Worm (Caenorhabditis elegans) whole organism, L2 larva: ENCODE measurements around the gene T24C4.5.
A peak's percentile ranks its signal among the peaks of the same experiment; 100 is the strongest.

Experiments used
- C34F6.9 ChIP-seq: fragments of 150-350 bp; optimal IDR thresholded peaks from 2 replicates; lab custom pipeline; 2014; ENCODE audit warnings: missing biosample characterization, missing genetic modification characterization
- Y55F3AM.14 ChIP-seq: fragments of 200-800 bp; sonication (Bioruptor generic); optimal IDR thresholded peaks from 2 replicates; lab custom pipeline; 2018; ENCODE audit warnings: mild to moderate bottlenecking, missing genetic modification characterization, missing compliant biosample characterization
- alr-1 ChIP-seq: fragments of 150-350 bp; optimal IDR thresholded peaks from 2 replicates; lab custom pipeline; 2014; ENCODE audit warnings: missing biosample characterization, missing genetic modification characterization
- aly-2 ChIP-seq: fragments of 150-350 bp; optimal IDR thresholded peaks from 2 replicates; lab custom pipeline; 2014; ENCODE audit warnings: missing biosample characterization, missing genetic modification characterization
- ama-1 ChIP-seq: fragments of 150-350 bp; optimal IDR thresholded peaks from 2 replicates; lab custom pipeline; 2018; ENCODE audit warnings: inconsistent platforms
- blmp-1 ChIP-seq: sonication (generic microtip); optimal IDR thresholded peaks from 2 replicates; lab custom pipeline; 2017; ENCODE audit warnings: missing genetic modification characterization, mild to moderate bottlenecking, missing compliant biosample characterization, antibody characterized with exemption, moderate library complexity; ENCODE audit not compliant: insufficient read depth
- ceh-16 ChIP-seq: fragments of 150-350 bp; optimal IDR thresholded peaks from 2 replicates; lab custom pipeline; 2014; ENCODE audit warnings: missing biosample characterization, missing genetic modification characterization
- ceh-82 ChIP-seq: fragments of 150-350 bp; optimal IDR thresholded peaks from 2 replicates; lab custom pipeline; 2014; ENCODE audit warnings: missing biosample characterization, missing genetic modification characterization
- crh-2 ChIP-seq: sonication (generic microtip); optimal IDR thresholded peaks from 2 replicates; lab custom pipeline; 2017; ENCODE audit warnings: missing biosample characterization, missing genetic modification characterization
- egl-27 ChIP-seq: sonication (generic microtip); optimal IDR thresholded peaks from 3 replicates; lab custom pipeline; 2017; ENCODE audit warnings: missing biosample characterization, missing genetic modification reagents, missing genetic modification characterization
- elt-1 ChIP-seq: fragments of 150-350 bp; optimal IDR thresholded peaks from 2 replicates; lab custom pipeline; 2014; ENCODE audit warnings: missing biosample characterization, missing genetic modification characterization
- fos-1 ChIP-seq: fragments of 150-350 bp; optimal IDR thresholded peaks from 2 replicates; lab custom pipeline; 2014; ENCODE audit warnings: missing biosample characterization, missing genetic modification characterization
- gmeb-1 ChIP-seq: fragments of 150-350 bp; optimal IDR thresholded peaks from 2 replicates; lab custom pipeline; 2014; ENCODE audit warnings: missing biosample characterization, missing genetic modification characterization
- lin-11 ChIP-seq: fragments of 150-350 bp; sonication (generic microtip); optimal IDR thresholded peaks from 2 replicates; lab custom pipeline; 2014; ENCODE audit warnings: missing biosample characterization, missing genetic modification characterization, inconsistent platforms, mixed read lengths
- lin-39 ChIP-seq: fragments of 150-350 bp; optimal IDR thresholded peaks from 2 replicates; lab custom pipeline; 2014; ENCODE audit warnings: missing biosample characterization, missing genetic modification reagents, missing genetic modification characterization
- lsy-2 ChIP-seq, 2 experiments: fragments of 150-350 bp in 1 of 2; sonication (generic microtip) in 1 of 2; optimal IDR thresholded peaks; 2 replicates each; lab custom pipeline; 2014 to 2017; ENCODE audit warnings: missing biosample characterization in 2 of 2, missing genetic modification characterization in 2 of 2
- mbf-1 ChIP-seq: sonication (generic microtip); optimal IDR thresholded peaks from 2 replicates; lab custom pipeline; 2017; ENCODE audit warnings: missing biosample characterization, missing genetic modification characterization
- mdl-1 ChIP-seq, 2 experiments: fragments of 150-350 bp in 1 of 2; sonication (generic microtip) in 1 of 2; optimal IDR thresholded peaks; 2 replicates each; lab custom pipeline; 2017; ENCODE audit warnings: missing biosample characterization in 2 of 2, missing genetic modification characterization in 2 of 2
- nhr-10 ChIP-seq: sonication (generic microtip); optimal IDR thresholded peaks from 2 replicates; lab custom pipeline; 2017; ENCODE audit warnings: missing biosample characterization, missing genetic modification characterization
- nhr-11 ChIP-seq: fragments of 150-350 bp; optimal IDR thresholded peaks from 2 replicates; lab custom pipeline; 2014; ENCODE audit warnings: missing biosample characterization, missing genetic modification characterization
- nhr-129 ChIP-seq: fragments of 150-350 bp; optimal IDR thresholded peaks from 2 replicates; lab custom pipeline; 2014; ENCODE audit warnings: missing biosample characterization, missing genetic modification characterization
- nhr-23 ChIP-seq: fragments of 150-350 bp; optimal IDR thresholded peaks from 2 replicates; lab custom pipeline; 2014; ENCODE audit warnings: missing biosample characterization, missing genetic modification reagents, missing genetic modification characterization
- nhr-25 ChIP-seq: fragments of 150-350 bp; sonication (generic microtip); optimal IDR thresholded peaks from 3 replicates; lab custom pipeline; 2014; ENCODE audit warnings: missing biosample characterization, missing genetic modification characterization
- nhr-6 ChIP-seq: fragments of 150-350 bp; optimal IDR thresholded peaks from 2 replicates; lab custom pipeline; 2014; ENCODE audit warnings: missing biosample characterization, missing genetic modification characterization
- sem-4 ChIP-seq: fragments of 150-350 bp; optimal IDR thresholded peaks from 2 replicates; lab custom pipeline; 2014; ENCODE audit warnings: missing biosample characterization, missing genetic modification reagents, missing genetic modification characterization
- sma-9 ChIP-seq, 2 experiments: fragments of 150-350 bp in 1 of 2; sonication (generic microtip) in 1 of 2; optimal IDR thresholded peaks; 2 replicates each; lab custom pipeline; 2014 to 2016; ENCODE audit warnings: missing genetic modification characterization in 2 of 2, mild to moderate bottlenecking in 1 of 2, missing biosample characterization in 1 of 2, missing compliant biosample characterization in 1 of 2, missing genetic modification reagents in 1 of 2, moderate library complexity in 1 of 2
- snpc-4 ChIP-seq: fragments of 150-350 bp; optimal IDR thresholded peaks from 2 replicates; lab custom pipeline; 2014; ENCODE audit warnings: missing biosample characterization, missing genetic modification characterization
- unc-39 ChIP-seq: fragments of 150-350 bp; optimal IDR thresholded peaks from 2 replicates; lab custom pipeline; 2014; ENCODE audit warnings: missing biosample characterization, missing genetic modification characterization
- unc-55 ChIP-seq: fragments of 150-350 bp; sonication (generic microtip); optimal IDR thresholded peaks from 3 replicates; lab custom pipeline; 2014; ENCODE audit warnings: missing biosample characterization, missing genetic modification reagents, missing genetic modification characterization
- unc-62 ChIP-seq: fragments of 150-350 bp; optimal IDR thresholded peaks from 2 replicates; lab custom pipeline; 2014; ENCODE audit warnings: missing biosample characterization, missing genetic modification reagents, missing genetic modification characterization
- ztf-1 ChIP-seq: fragments of 200-800 bp; sonication (Bioruptor generic); conservative IDR thresholded peaks from 2 replicates; pipeline ENCODE4 v1.3.6; 2022; ENCODE audit warnings: missing genetic modification characterization, missing compliant biosample characterization
- ztf-11 ChIP-seq: sonication (generic microtip); optimal IDR thresholded peaks from 2 replicates; lab custom pipeline; 2017; ENCODE audit warnings: missing biosample characterization, missing genetic modification characterization
- ztf-4 ChIP-seq: fragments of 150-350 bp; optimal IDR thresholded peaks from 2 replicates; lab custom pipeline; 2014; ENCODE audit warnings: missing biosample characterization, missing genetic modification characterization

The T24C4.5 gene

ce11 chrIII:868866-869265 is 10.7 kb downstream of the T24C4.5 start:
- no peak for TF ChIP-seq egl-27 (tag; lab: Kevin White, UChicago)
- no peak for TF ChIP-seq lin-11 (tag; lab: Kevin White, UChicago)

ce11 chrIII:861819-862356 is 17.6 kb downstream of the T24C4.5 start, which contains the start of gene arx-4:
TSS of gene arx-4 (plus strand) at chrIII:862306.
- TF ChIP-seq C34F6.9 (tag; lab: Kevin White, UChicago): peak; percentile 29
- TF ChIP-seq fos-1 (tag; lab: Kevin White, UChicago): peak; percentile 55
- no peak for TF ChIP-seq snpc-4 (tag; lab: Kevin White, UChicago)
- TF ChIP-seq unc-62: no peak
- peak; percentile 39 for TF ChIP-seq unc-55 (GFP tag; lab: Kevin White, UChicago)
- no peak for TF ChIP-seq nhr-129 (tag; lab: Kevin White, UChicago)
- no peak for TF ChIP-seq sem-4 (tag; lab: Kevin White, UChicago)

DNA sequence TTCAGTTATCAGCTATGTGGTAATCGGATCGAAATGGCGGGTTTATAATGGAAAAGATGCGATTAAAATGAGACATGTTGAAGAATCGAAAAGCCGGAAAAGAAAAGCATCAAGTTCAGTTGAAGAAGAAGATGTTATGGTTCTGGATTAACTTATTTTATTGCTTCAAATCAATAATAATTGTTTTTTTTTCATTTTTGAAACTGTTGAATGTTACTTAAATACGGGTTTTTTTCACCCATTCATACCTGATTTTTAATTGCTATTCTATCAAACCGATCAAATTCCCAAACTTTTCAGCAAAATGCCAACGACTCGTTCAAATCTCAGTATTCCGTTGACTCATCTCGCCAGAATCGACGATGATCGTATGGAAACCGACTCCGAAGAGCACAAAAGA is 19.6 kb downstream of the T24C4.5 start, which contains the start of gene exos-4.2:
exos-4.2 (plus strand) TSS at position 301 of the 400 bp plus-strand sequence.
- TF ChIP-seq ceh-82 (tag; lab: Kevin White, UChicago): no peak
- TF ChIP-seq nhr-10: no peak
- no peak for TF ChIP-seq ztf-4 (tag; lab: Kevin White, UChicago)
- TF ChIP-seq crh-2 (tag; lab: Kevin White, UChicago): no peak
- TF ChIP-seq aly-2 (tag; lab: Kevin White, UChicago): no peak
- TF ChIP-seq sma-9 (GFP tag; optimal IDR thresholded peaks at IDR 0.05; lab: Kevin White, UChicago): no peak
- TF ChIP-seq sma-9 (tag; optimal IDR thresholded peaks at IDR 0.05; lab: Kevin White, UChicago): no peak
- TF ChIP-seq lin-39 (tag; lab: Kevin White, UChicago): no peak
- no peak for TF ChIP-seq ceh-16 (tag; lab: Kevin White, UChicago)
- TF ChIP-seq sem-4 (tag; lab: Kevin White, UChicago): no peak
- no peak for TF ChIP-seq ztf-11 (tag; lab: Kevin White, UChicago)
- no peak for TF ChIP-seq nhr-11
- no peak for TF ChIP-seq egl-27 (tag; lab: Kevin White, UChicago)
- no peak for TF ChIP-seq gmeb-1 (tag; lab: Kevin White, UChicago)
- TF ChIP-seq Y55F3AM.14 (GFP tag; lab: Kevin White, UChicago): no peak

DNA sequence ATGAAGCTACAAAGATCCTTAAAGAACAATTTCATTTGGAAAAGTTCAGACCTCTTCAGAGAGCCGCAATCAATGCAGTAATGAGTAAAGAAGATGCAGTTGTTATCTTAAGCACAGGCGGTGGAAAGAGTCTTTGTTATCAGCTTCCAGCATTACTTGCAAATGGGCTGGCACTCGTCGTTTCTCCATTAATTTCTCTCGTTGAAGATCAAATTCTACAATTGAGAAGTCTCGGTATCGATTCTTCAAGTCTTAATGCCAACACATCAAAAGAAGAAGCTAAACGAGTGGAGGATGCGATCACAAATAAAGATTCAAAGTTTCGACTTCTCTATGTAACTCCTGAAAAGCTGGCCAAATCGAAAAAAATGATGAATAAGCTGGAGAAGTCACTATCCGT is 22.6 kb downstream of the T24C4.5 start:
- TF ChIP-seq fos-1 (tag; lab: Kevin White, UChicago): peak; percentile 3
- no peak for TF ChIP-seq gmeb-1 (tag; lab: Kevin White, UChicago)
- TF ChIP-seq, all 48 proteins: peak for 1

ce11 chrIII:856260-856659 is 23.3 kb downstream of the T24C4.5 start, which contains the start of gene K02F3.12:
TSS of gene K02F3.12 (plus strand) at chrIII:856560.
- no peak for TF ChIP-seq aly-2 (tag; lab: Kevin White, UChicago)
- TF ChIP-seq gmeb-1 (tag; lab: Kevin White, UChicago): no peak
- no peak for TF ChIP-seq ama-1 (lab: Kevin White, UChicago)
- no peak for TF ChIP-seq alr-1
- no peak for TF ChIP-seq sma-9 (GFP tag; optimal IDR thresholded peaks at IDR 0.05; lab: Kevin White, UChicago)
- TF ChIP-seq sma-9 (tag; optimal IDR thresholded peaks at IDR 0.05; lab: Kevin White, UChicago): no peak

DNA sequence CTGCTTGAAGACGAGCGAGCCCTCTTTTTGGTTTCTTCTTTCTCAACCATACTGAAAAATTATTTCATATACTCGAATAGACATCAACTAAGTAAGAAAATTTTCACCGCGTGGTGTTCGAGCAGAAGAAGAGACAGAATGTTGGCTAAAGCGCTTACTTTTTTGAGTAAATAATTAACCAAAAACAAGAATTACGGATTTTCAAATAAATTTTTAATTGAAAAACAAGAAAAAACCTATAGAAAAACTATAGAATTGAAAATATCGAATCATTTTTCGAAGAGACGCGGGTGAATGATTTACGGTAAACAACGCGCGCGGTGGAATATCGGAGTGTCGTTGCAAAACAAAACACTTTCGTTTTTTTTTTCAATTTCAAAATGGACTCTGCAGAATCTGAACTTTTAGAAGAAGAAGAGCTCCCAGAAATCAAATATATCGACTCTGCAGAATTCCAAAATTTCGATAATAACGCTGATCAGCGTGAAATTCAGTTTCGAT is 25.6 kb downstream of the T24C4.5 start, which contains the start of the genes rnp-5 and tag-51:
rnp-5 (minus strand) TSS at position 51 of the 501 bp plus-strand sequence.
tag-51 (plus strand) TSS at position 363 of the 501 bp plus-strand sequence.
- no peak for TF ChIP-seq unc-39 (tag; lab: Kevin White, UChicago)
- TF ChIP-seq blmp-1 (tag; lab: Kevin White, UChicago): peak; percentile 37
- no peak for TF ChIP-seq elt-1 (tag; lab: Kevin White, UChicago)
- no peak for TF ChIP-seq nhr-25
- TF ChIP-seq nhr-23 (tag; lab: Kevin White, UChicago): no peak
- TF ChIP-seq lsy-2 (tag; optimal IDR thresholded peaks at IDR 0.05; lab: Kevin White, UChicago): peak in 1 of 2 experiments; percentile 25
- peak; percentile 30 for TF ChIP-seq C34F6.9 (tag; lab: Kevin White, UChicago)
- TF ChIP-seq nhr-11: no peak
- no peak for TF ChIP-seq mbf-1 (tag; lab: Kevin White, UChicago)
- no peak for TF ChIP-seq mdl-1 (tag; optimal IDR thresholded peaks at IDR 0.05; lab: Kevin White, UChicago)
- TF ChIP-seq unc-55 (GFP tag; lab: Kevin White, UChicago): peak; percentile 41
- TF ChIP-seq ztf-1 (GFP tag; lab: Robert Waterston, UW): no peak
- no peak for TF ChIP-seq nhr-6 (tag; lab: Kevin White, UChicago)
